Fruit fly (Drosophila melanogaster) whole organism, embryonic: ENCODE data around the gene fliI.

Source experiments
- ATbp ChIP-seq: fragments of 200-800 bp; sonication (Bioruptor generic); optimal IDR thresholded peaks from 2 replicates; lab custom pipeline; 2017; ENCODE audit warnings: missing biosample characterization, mild to moderate bottlenecking, missing genetic modification characterization, missing genetic modification reagents
- Blimp-1 ChIP-seq: fragments of 200-800 bp; sonication (Bioruptor generic); optimal IDR thresholded peaks from 3 replicates; lab custom pipeline; 2018; ENCODE audit warnings: missing biosample characterization, missing genetic modification characterization, mild to moderate bottlenecking, moderate library complexity, missing genetic modification reagents
- CG10979 ChIP-seq: fragments of 200-800 bp; sonication (Bioruptor generic); optimal IDR thresholded peaks from 2 replicates; lab custom pipeline; 2018; ENCODE audit warnings: missing biosample characterization, mild to moderate bottlenecking, missing genetic modification characterization, moderate library complexity
- CG11504 ChIP-seq: fragments of 200-800 bp; sonication (Bioruptor generic); optimal IDR thresholded peaks from 3 replicates; lab custom pipeline; 2019; ENCODE audit warnings: missing biosample characterization, mild to moderate bottlenecking, missing genetic modification characterization, moderate library complexity
- CG12942 ChIP-seq: fragments of 200-800 bp; sonication (Bioruptor generic); optimal IDR thresholded peaks from 3 replicates; lab custom pipeline; 2016; ENCODE audit warnings: missing biosample characterization, missing genetic modification characterization
- CG13123 ChIP-seq: fragments of 200-800 bp; sonication (Bioruptor generic); optimal IDR thresholded peaks from 2 replicates; lab custom pipeline; 2016; ENCODE audit warnings: missing biosample characterization, missing genetic modification characterization
- CG13287 ChIP-seq: fragments of 200-800 bp; sonication (Bioruptor generic); IDR thresholded peaks from 2 replicates; pipeline ENCODE4 v1.3.6; 2022; ENCODE audit warnings: missing biosample characterization, missing genetic modification characterization; ENCODE audit not compliant: partially characterized antibody
- CG13424 ChIP-seq: fragments of 200-800 bp; sonication (Bioruptor generic); optimal IDR thresholded peaks from 2 replicates; lab custom pipeline; 2019; ENCODE audit warnings: missing biosample characterization, mild to moderate bottlenecking, missing genetic modification characterization, moderate library complexity
- CG14441 ChIP-seq: fragments of 200-800 bp; sonication (Bioruptor generic); IDR thresholded peaks from 2 replicates; pipeline ENCODE4 v1.3.6; 2022; ENCODE audit warnings: missing biosample characterization, missing genetic modification characterization
- CG17359 ChIP-seq: fragments of 200-800 bp; sonication (Bioruptor generic); optimal IDR thresholded peaks from 3 replicates; lab custom pipeline; 2018; ENCODE audit warnings: missing biosample characterization, mild to moderate bottlenecking, missing genetic modification characterization, moderate library complexity
- CG17829 ChIP-seq: fragments of 200-800 bp; optimal IDR thresholded peaks from 2 replicates; lab custom pipeline; 2019; ENCODE audit warnings: missing biosample characterization, mild to moderate bottlenecking, missing genetic modification characterization, moderate library complexity
- CG18476 ChIP-seq: fragments of 200-800 bp; sonication (Bioruptor generic); optimal IDR thresholded peaks from 2 replicates; lab custom pipeline; 2016; ENCODE audit warnings: missing biosample characterization, mild to moderate bottlenecking, missing genetic modification characterization
- CG2120 ChIP-seq: fragments of 200-800 bp; sonication (Bioruptor generic); optimal IDR thresholded peaks from 3 replicates; lab custom pipeline; 2016; ENCODE audit warnings: missing biosample characterization, missing genetic modification characterization
- CG2129 ChIP-seq: fragments of 200-800 bp; sonication (Bioruptor generic); IDR thresholded peaks from 2 replicates; pipeline ENCODE4 v1.3.6; 2022; ENCODE audit warnings: missing biosample characterization, missing genetic modification characterization; ENCODE audit not compliant: partially characterized antibody
- CG34422 ChIP-seq: fragments of 200-800 bp; sonication (Bioruptor generic); IDR thresholded peaks from 3 replicates; pipeline ENCODE4 v1.3.6; 2022; ENCODE audit warnings: missing biosample characterization, missing genetic modification characterization
- CG3726 ChIP-seq: fragments of 200-800 bp; sonication (Bioruptor generic); IDR thresholded peaks from 3 replicates; pipeline ENCODE4, ENCODE4 v1.3.6; 2022; ENCODE audit warnings: missing biosample characterization, missing genetic modification characterization
- CG3847 ChIP-seq: fragments of 200-800 bp; sonication (Bioruptor generic); IDR thresholded peaks from 2 replicates; pipeline ENCODE4 v1.3.6; 2022; ENCODE audit warnings: missing biosample characterization, missing genetic modification characterization
- CG4617 ChIP-seq: fragments of 200-800 bp; sonication (Bioruptor generic); optimal IDR thresholded peaks from 3 replicates; lab custom pipeline; 2016; ENCODE audit warnings: missing biosample characterization, missing genetic modification characterization, borderline replicate concordance
- CG4854 ChIP-seq: fragments of 200-800 bp; sonication (Bioruptor generic); optimal IDR thresholded peaks from 2 replicates; lab custom pipeline; 2016; ENCODE audit warnings: missing biosample characterization, missing genetic modification characterization, inconsistent platforms
- CG6689 ChIP-seq: fragments of 200-800 bp; sonication (Bioruptor generic); IDR thresholded peaks from 2 replicates; pipeline ENCODE4 v1.3.6; 2022; ENCODE audit warnings: missing biosample characterization, missing genetic modification characterization
- CG7745 ChIP-seq: fragments of 200-800 bp; sonication (Bioruptor generic); optimal IDR thresholded peaks from 2 replicates; lab custom pipeline; 2018; ENCODE audit warnings: missing biosample characterization, mild to moderate bottlenecking, missing genetic modification characterization, moderate library complexity
- CG9215 ChIP-seq: fragments of 200-800 bp; sonication (Bioruptor generic); IDR thresholded peaks from 2 replicates; pipeline ENCODE4 v1.3.6; 2022; ENCODE audit warnings: missing biosample characterization, missing genetic modification characterization
- Chrac-16 ChIP-seq: fragments of 200-800 bp; sonication (Bioruptor generic); optimal IDR thresholded peaks from 3 replicates; lab custom pipeline; 2016; ENCODE audit warnings: missing biosample characterization, missing genetic modification characterization
- D19B ChIP-seq: fragments of 200-800 bp; sonication (Bioruptor generic); optimal IDR thresholded peaks from 2 replicates; lab custom pipeline; 2017; ENCODE audit warnings: missing biosample characterization, mild to moderate bottlenecking, missing genetic modification characterization
- Eip74EF ChIP-seq, 2 experiments: fragments of 200-800 bp in 1 of 2; fragments of >200 bp in 1 of 2; sonication (Bioruptor generic) in 1 of 2; optimal IDR thresholded peaks; 2 replicates each; lab custom pipeline; 2017 to 2019; ENCODE audit warnings: missing biosample characterization in 2 of 2, missing genetic modification characterization in 2 of 2, mild to moderate bottlenecking in 1 of 2, moderate library complexity in 1 of 2
- Fer2 ChIP-seq: fragments of 200-800 bp; sonication (Bioruptor generic); optimal IDR thresholded peaks from 2 replicates; lab custom pipeline; 2018; ENCODE audit warnings: missing biosample characterization, mild to moderate bottlenecking, missing genetic modification characterization, moderate library complexity
- HHEX ChIP-seq: fragments of 200-800 bp; sonication (Bioruptor generic); optimal IDR thresholded peaks from 3 replicates; lab custom pipeline; 2017; ENCODE audit warnings: missing biosample characterization, mild to moderate bottlenecking, missing genetic modification characterization, missing genetic modification reagents
- HLH4C ChIP-seq: fragments of 200-800 bp; sonication (Bioruptor generic); IDR thresholded peaks from 3 replicates; pipeline ENCODE4 v1.3.6; 2022; ENCODE audit warnings: missing biosample characterization, missing genetic modification characterization; ENCODE audit not compliant: partially characterized antibody
- NK7.1 ChIP-seq: fragments of 200-800 bp; sonication (Bioruptor generic); optimal IDR thresholded peaks from 3 replicates; lab custom pipeline; 2016; ENCODE audit warnings: missing biosample characterization, missing genetic modification characterization
- Oli ChIP-seq: fragments of 200-800 bp; sonication (Bioruptor generic); optimal IDR thresholded peaks from 2 replicates; lab custom pipeline; 2018; ENCODE audit warnings: missing biosample characterization, mild to moderate bottlenecking, missing genetic modification characterization, moderate library complexity
- PHDP ChIP-seq: fragments of 200-800 bp; sonication (Bioruptor generic); optimal IDR thresholded peaks from 3 replicates; lab custom pipeline; 2018; ENCODE audit warnings: missing biosample characterization, mild to moderate bottlenecking, missing genetic modification characterization, moderate library complexity
- Sry-β ChIP-seq: fragments of 200-800 bp; sonication (Bioruptor generic); optimal IDR thresholded peaks from 2 replicates; lab custom pipeline; 2018; ENCODE audit warnings: missing biosample characterization, mild to moderate bottlenecking, missing genetic modification characterization, moderate library complexity
- ac ChIP-seq: fragments of 200-800 bp; sonication (Bioruptor generic); optimal IDR thresholded peaks from 3 replicates; lab custom pipeline; 2017; ENCODE audit warnings: missing biosample characterization, mild to moderate bottlenecking, missing genetic modification characterization
- chinmo ChIP-seq: fragments of 200-800 bp; sonication (Bioruptor generic); IDR thresholded peaks from 4 replicates; pipeline ENCODE4 v1.3.6; 2022; ENCODE audit warnings: missing biosample characterization, missing genetic modification characterization; ENCODE audit not compliant: partially characterized antibody
- fd96Cb ChIP-seq: fragments of 200-800 bp; sonication (Bioruptor generic); optimal IDR thresholded peaks from 2 replicates; lab custom pipeline; 2018; ENCODE audit warnings: missing biosample characterization, mild to moderate bottlenecking, missing genetic modification characterization, moderate library complexity
- ftz-f1 ChIP-seq: fragments of 200-800 bp; sonication (Bioruptor generic); optimal IDR thresholded peaks from 2 replicates; lab custom pipeline; 2016; ENCODE audit warnings: missing biosample characterization, missing genetic modification characterization
- gsb-n ChIP-seq: fragments of 200-800 bp; sonication (Bioruptor generic); optimal IDR thresholded peaks from 3 replicates; lab custom pipeline; 2018; ENCODE audit warnings: missing biosample characterization, mild to moderate bottlenecking, missing genetic modification characterization
- h ChIP-seq: fragments of >200 bp; optimal IDR thresholded peaks from 2 replicates; lab custom pipeline; 2017
- hkb ChIP-seq, 2 experiments: fragments of 200-800 bp in 1 of 2; fragments of >200 bp in 1 of 2; sonication (Bioruptor generic) in 1 of 2; IDR thresholded peaks in 1 of 2; optimal IDR thresholded peaks in 1 of 2; 2 replicates each; pipeline versions ENCODE4 v1.3.6 to Lab custom; 2017 to 2022; ENCODE audit warnings: missing biosample characterization in 1 of 2, missing genetic modification characterization in 1 of 2
- ken ChIP-seq: fragments of 200-800 bp; sonication (Bioruptor generic); IDR thresholded peaks from 3 replicates; pipeline ENCODE4 v1.3.6; 2022; ENCODE audit warnings: missing biosample characterization, missing genetic modification characterization
- nerfin-2 ChIP-seq: fragments of 200-800 bp; sonication (Bioruptor generic); IDR thresholded peaks from 2 replicates; pipeline ENCODE4 v1.3.6; 2022; ENCODE audit warnings: missing biosample characterization, missing genetic modification characterization; ENCODE audit not compliant: partially characterized antibody
- nom ChIP-seq: fragments of 200-800 bp; sonication (Bioruptor generic); optimal IDR thresholded peaks from 2 replicates; lab custom pipeline; 2017; ENCODE audit warnings: missing biosample characterization, missing genetic modification characterization, mild to moderate bottlenecking, moderate library complexity, missing genetic modification reagents
- pan ChIP-seq, 4 experiments: fragments of >200 bp in 3 of 4; fragments of 200-800 bp in 1 of 4; sonication (Bioruptor generic) in 1 of 4; optimal IDR thresholded peaks in 3 of 4; IDR thresholded peaks in 1 of 4; 2 replicates each; pipeline versions ENCODE4 v1.3.6 to Lab custom; 2017 to 2022; ENCODE audit warnings: missing biosample characterization in 2 of 4, missing genetic modification characterization in 2 of 4, mixed read lengths in 1 of 4
- pho ChIP-seq: fragments of 200-800 bp; sonication (Bioruptor generic); optimal IDR thresholded peaks from 2 replicates; lab custom pipeline; 2016; ENCODE audit warnings: missing biosample characterization, missing genetic modification characterization
- shn ChIP-seq: fragments of 200-800 bp; sonication (Bioruptor generic); optimal IDR thresholded peaks from 3 replicates; lab custom pipeline; 2016; ENCODE audit warnings: missing biosample characterization, missing genetic modification characterization
- unc-4 ChIP-seq: fragments of 200-800 bp; sonication (Bioruptor generic); IDR thresholded peaks from 2 replicates; pipeline ENCODE4 v1.3.6; 2022; ENCODE audit warnings: missing biosample characterization, missing genetic modification characterization; ENCODE audit not compliant: partially characterized antibody
- zen ChIP-seq: fragments of 200-800 bp; sonication (Bioruptor generic); optimal IDR thresholded peaks from 3 replicates; lab custom pipeline; 2018; ENCODE audit warnings: missing biosample characterization, mild to moderate bottlenecking, missing genetic modification characterization, moderate library complexity

fliI gene

DNA sequence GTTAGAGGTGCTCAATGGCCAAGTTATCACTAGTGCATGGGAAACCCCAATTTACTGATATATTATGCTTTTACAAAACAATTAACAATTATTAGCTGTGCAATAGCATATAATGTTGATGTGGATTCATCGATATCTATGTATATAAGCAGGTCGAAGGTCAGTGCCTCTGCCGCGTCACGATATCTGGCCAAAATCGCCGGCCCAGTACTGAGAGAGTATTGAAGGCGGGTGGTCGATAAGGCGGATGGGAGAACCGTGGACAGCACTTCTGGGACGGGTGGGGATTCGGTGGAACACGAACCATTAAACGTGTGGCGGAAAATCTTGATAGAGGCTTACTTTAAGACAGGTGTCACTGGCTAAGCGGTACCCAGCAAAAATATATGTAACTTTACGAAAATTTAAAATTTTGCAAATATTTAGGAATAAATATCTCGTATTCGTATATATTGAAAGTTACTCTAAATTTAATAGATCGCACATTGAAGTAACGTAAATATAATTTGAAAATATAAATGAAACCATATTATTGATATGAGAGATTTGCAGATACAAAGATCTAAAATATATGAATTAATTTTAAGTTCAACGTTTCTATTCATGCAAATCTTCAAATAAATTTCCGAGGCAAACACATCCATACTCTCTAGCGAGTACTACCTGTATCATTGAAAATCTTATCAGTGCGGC, 17.1 kb upstream of the fliI start (continued):
- TF ChIP-seq shn (no peak), CG4617 (no peak), CG7745 (tag; lab: Kevin White, UChicago) (no peak), HHEX (GFP tag; lab: Kevin White, UChicago) (peak; percentile 65), Sry-β (no peak), Fer2 (peak; percentile 44), unc-4 (no peak), CG17829 (tag; lab: Kevin White, UChicago) (peak; percentile 56), CG14441 (GFP tag; lab: Robert Waterston, UW) (peak; percentile 25; the same call in 1 of the 2 replicates), ac (GFP tag; lab: Kevin White, UChicago) (no peak), pho (GFP tag; lab: Kevin White, UChicago) (no peak), chinmo (GFP tag; lab: Robert Waterston, UW) (no peak), gsb-n (tag; lab: Kevin White, UChicago) (no peak), Chrac-16 (GFP tag; lab: Kevin White, UChicago) (no peak), CG3726 (GFP tag; lab: Robert Waterston, UW) (no peak), CG3847 (GFP tag; lab: Robert Waterston, UW) (no peak), CG2120 (no peak), ATbp (GFP tag; lab: Kevin White, UChicago) (no peak), fd96Cb (tag; lab: Kevin White, UChicago) (peak; percentile 59), Blimp-1 (GFP tag; lab: Kevin White, UChicago) (no peak), CG34422 (GFP tag; lab: Robert Waterston, UW) (peak; percentile 23; the same call in 1 of the 3 replicates), CG13424 (tag; lab: Kevin White, UChicago) (peak; percentile 79), Oli (tag; lab: Kevin White, UChicago) (no peak), NK7.1 (GFP tag; lab: Kevin White, UChicago) (no peak), CG13287 (GFP tag; lab: Robert Waterston, UW) (no peak), CG2129 (GFP tag; lab: Robert Waterston, UW) (no peak), CG6689 (GFP tag; lab: Robert Waterston, UW) (peak; percentile 46), CG10979 (tag; lab: Kevin White, UChicago) (peak; percentile 65), hkb (optimal IDR thresholded peaks at IDR 0.05; lab: Kevin White, UChicago) (no peak), hkb (GFP tag; IDR thresholded peaks at IDR 0.05; lab: Robert Waterston, UW) (peak; percentile 42; the same call in 1 of the 2 replicates), CG13123 (no peak), nom (GFP tag; lab: Kevin White, UChicago) (no peak), CG4854 (GFP tag; lab: Kevin White, UChicago) (no peak), CG17359 (peak; percentile 65), ken (GFP tag; lab: Robert Waterston, UW) (no peak), pan (optimal IDR thresholded peaks at IDR 0.05; lab: Kevin White, UChicago) (no peak), pan (GFP tag; optimal IDR thresholded peaks at IDR 0.05 in 1 of 2, IDR thresholded peaks at IDR 0.05 in 1 of 2) (no peak), ftz-f1 (GFP tag; lab: Kevin White, UChicago) (peak; percentile 16), HLH4C (no peak), CG11504 (tag; lab: Kevin White, UChicago) (no peak), CG9215 (GFP tag; lab: Robert Waterston, UW) (peak; percentile 53), nerfin-2 (no peak), PHDP (tag; lab: Kevin White, UChicago) (no peak), D19B (GFP tag; lab: Kevin White, UChicago) (peak; percentile 50), h (lab: Kevin White, UChicago) (no peak), CG12942 (GFP tag; lab: Kevin White, UChicago) (no peak), Eip74EF (GFP tag; optimal IDR thresholded peaks at IDR 0.05; lab: Kevin White, UChicago) (no peak), zen (tag; lab: Kevin White, UChicago) (no peak), CG18476 (GFP tag; lab: Kevin White, UChicago) (peak; percentile 46)
